Worm (Caenorhabditis elegans): ENCODE measurements around the gene dpf-5.

Gene dpf-5

DNA sequence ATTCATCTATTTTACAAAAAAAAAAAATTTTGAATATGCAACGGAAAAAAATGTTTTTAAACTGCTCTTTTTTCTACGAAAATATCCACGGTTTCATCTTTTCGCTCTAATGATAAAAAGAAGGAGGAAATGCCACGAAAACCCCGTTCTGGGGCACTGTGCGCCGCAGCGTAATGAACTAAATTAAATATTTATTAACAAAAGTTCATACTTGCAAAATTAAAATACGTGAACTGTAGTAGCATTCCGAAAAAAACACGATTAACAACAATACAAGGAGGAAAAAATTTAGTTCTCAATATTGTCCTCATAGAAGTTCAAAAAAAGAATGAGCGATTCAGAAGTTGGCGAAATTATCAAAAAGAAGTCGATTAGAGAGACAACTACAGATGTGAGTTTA is 16.9 kb downstream of the dpf-5 start, which contains the start of gene R11E3.1:
TSS of gene R11E3.1 (plus strand) at position 301 of the 400 bp plus-strand sequence.
- no peak for TF ChIP-seq ztf-16 (tag; optimal IDR thresholded peaks at IDR 0.05)
- TF ChIP-seq ahr-1 (tag; optimal IDR thresholded peaks at IDR 0.05): no peak
- TF ChIP-seq pros-1 (tag; optimal IDR thresholded peaks at IDR 0.05): no peak
- TF ChIP-seq odd-2 (tag; optimal IDR thresholded peaks at IDR 0.05): no peak
- TF ChIP-seq elt-4 (tag; optimal IDR thresholded peaks at IDR 0.05): no peak
- TF ChIP-seq unc-86 (tag; optimal IDR thresholded peaks at IDR 0.05): no peak

DNA sequence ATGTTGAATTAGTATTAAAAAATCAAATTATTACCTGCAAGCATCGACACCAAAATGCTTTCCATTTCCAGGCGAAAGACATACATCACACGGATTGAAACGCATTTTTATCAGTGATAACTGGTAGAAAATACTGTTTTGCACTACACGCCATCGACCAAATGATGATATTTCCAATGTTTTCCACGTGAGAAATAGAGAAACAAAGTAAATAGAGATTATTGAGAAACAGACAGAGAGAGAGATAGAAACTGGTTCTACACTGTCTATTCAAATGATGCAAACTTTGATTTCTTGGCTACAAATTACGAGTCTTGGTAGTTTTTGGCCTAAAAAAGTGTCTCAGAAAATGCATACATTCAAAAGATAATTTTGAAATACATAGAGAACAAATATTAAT is 18.1 kb downstream of the dpf-5 start, which contains the start of gene nhr-104:
TSS of gene nhr-104 (minus strand) at position 361 of the 400 bp plus-strand sequence.
- peak; percentile 29 for TF ChIP-seq elt-2 (tag; optimal IDR thresholded peaks at IDR 0.05)
- TF ChIP-seq ttx-3 (tag; optimal IDR thresholded peaks at IDR 0.05): no peak
- no peak for TF ChIP-seq T23F11.4 (GFP tag; optimal IDR thresholded peaks at IDR 0.05)

DNA sequence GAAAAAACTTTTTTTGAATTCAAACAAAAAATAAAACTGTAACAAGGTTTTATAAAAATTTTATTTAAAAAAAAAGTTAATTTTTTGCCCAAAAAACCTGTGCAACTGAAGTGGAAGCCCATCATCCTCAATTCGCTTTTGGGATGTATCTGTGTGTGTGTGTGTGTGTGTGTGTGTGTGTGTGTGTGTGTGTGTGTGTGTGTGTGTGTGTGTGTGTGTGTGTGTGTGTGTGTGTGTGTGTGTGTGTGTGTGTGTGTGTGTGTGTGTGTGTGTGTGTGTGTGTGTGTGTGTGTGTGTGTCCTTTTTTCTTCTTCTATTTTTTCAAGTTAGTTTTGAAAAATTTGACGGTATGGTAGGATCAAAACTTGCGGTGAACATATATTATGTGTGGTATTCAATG is 21.7 kb downstream of the dpf-5 start:
- TF ChIP-seq gmeb-2 (tag; optimal IDR thresholded peaks at IDR 0.05): peak; percentile 19

- TF ChIP-seq fax-1 (tag; optimal IDR thresholded peaks at IDR 0.05) (no peak), elt-2 (tag; optimal IDR thresholded peaks at IDR 0.05) (peak; percentile 23), sox-4 (tag; optimal IDR thresholded peaks at IDR 0.05) (no peak), ceh-22 (tag; optimal IDR thresholded peaks at IDR 0.05) (no peak), hlh-30 (tag; optimal IDR thresholded peaks at IDR 0.05; ENCODE audit: insufficient read depth) (no peak), ahr-1 (tag; optimal IDR thresholded peaks at IDR 0.05) (no peak), eyg-1 (tag; optimal IDR thresholded peaks at IDR 0.05) (no peak), ceh-18 (tag; optimal IDR thresholded peaks at IDR 0.05) (peak; percentile 3), pha-2 (tag; optimal IDR thresholded peaks at IDR 0.05) (no peak), unc-42 (tag; optimal IDR thresholded peaks at IDR 0.05) (no peak), ceh-9 (tag; optimal IDR thresholded peaks at IDR 0.05) (no peak), syd-9 (tag; optimal IDR thresholded peaks at IDR 0.05) (no peak), nfya-1 (tag; optimal IDR thresholded peaks at IDR 0.05) (peak; percentile 4), F13H6.1 (tag; optimal IDR thresholded peaks at IDR 0.05) (no peak), gmeb-2 (tag; optimal IDR thresholded peaks at IDR 0.05) (no peak), ztf-16 (tag; optimal IDR thresholded peaks at IDR 0.05) (no peak), sox-2 (GFP tag; IDR thresholded peaks at IDR 0.05) (no peak), zip-5 (tag; optimal IDR thresholded peaks at IDR 0.05) (no peak), madf-2 (tag; optimal IDR thresholded peaks at IDR 0.05) (peak; percentile 15)
These were observed 25.3 kb downstream of the dpf-5 start for ce11 chrIV:4781123-4781522.

- no peak for TF ChIP-seq fkh-10 (GFP tag; optimal IDR thresholded peaks at IDR 0.05)
- TF ChIP-seq ceh-48 (tag; optimal IDR thresholded peaks at IDR 0.05): no peak
- no peak for TF ChIP-seq tbx-7 (tag; optimal IDR thresholded peaks at IDR 0.05)
- no peak for TF ChIP-seq gmeb-2 (tag; optimal IDR thresholded peaks at IDR 0.05)
- TF ChIP-seq sox-4 (tag; optimal IDR thresholded peaks at IDR 0.05): no peak
- TF ChIP-seq ztf-16 (tag; optimal IDR thresholded peaks at IDR 0.05): no peak
- no peak for TF ChIP-seq C08G9.2 (tag; optimal IDR thresholded peaks at IDR 0.05)
- no peak for TF ChIP-seq rnt-1 (tag; optimal IDR thresholded peaks at IDR 0.05)
- TF ChIP-seq che-1 (tag; optimal IDR thresholded peaks at IDR 0.05): no peak
These were observed 26.3 kb downstream of the dpf-5 start, which contains the start of gene set-15 for ce11 chrIV:4780129-4780528. Gene set-15, minus strand, starts transcription at chrIV:4780229.

DNA sequence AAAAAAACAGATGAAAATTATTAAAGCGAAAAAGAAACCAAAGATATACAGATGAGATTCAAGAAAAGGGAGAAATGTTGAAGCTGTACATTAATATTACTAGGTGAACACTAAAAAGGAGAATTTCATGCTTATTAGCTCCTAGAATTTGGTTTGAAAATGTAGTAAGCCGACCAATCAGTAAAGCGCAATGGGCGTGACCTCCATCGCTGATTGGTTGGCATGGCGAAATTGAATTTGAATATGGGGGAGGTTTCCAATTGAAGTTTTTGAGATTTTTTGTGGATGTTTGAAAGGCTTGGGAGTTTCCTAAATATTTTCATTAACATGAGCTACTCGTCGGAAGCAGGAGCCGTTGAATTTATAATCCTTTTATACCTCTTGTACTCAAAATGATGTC is 29.9 kb downstream of the dpf-5 start:
- TF ChIP-seq nfya-1 (tag; optimal IDR thresholded peaks at IDR 0.05) (peak; percentile 96), ceh-34 (tag; optimal IDR thresholded peaks at IDR 0.05) (no peak)

Data from whole organism, late embryonic.